Fruit fly (Drosophila melanogaster) whole organism, pupa: Measurements from ENCODE around the gene bves.

Experiments used
- CG32121 ChIP-seq: fragments of 200-800 bp; sonication (Bioruptor generic); IDR thresholded peaks from 2 replicates; pipeline ENCODE4 v1.3.6; 2022; ENCODE audit warnings: missing biosample characterization, missing genetic modification characterization
- CG9948 ChIP-seq: fragments of 200-800 bp; sonication (Bioruptor generic); optimal IDR thresholded peaks from 2 replicates; lab custom pipeline; 2018; ENCODE audit warnings: missing biosample characterization, mild to moderate bottlenecking, missing genetic modification characterization, moderate library complexity
- Ets98B ChIP-seq: fragments of 200-800 bp; sonication (Bioruptor generic); IDR thresholded peaks from 2 replicates; pipeline ENCODE4 v1.3.6; 2022; ENCODE audit warnings: missing biosample characterization, missing genetic modification characterization
- gl ChIP-seq: fragments of 200-800 bp; sonication (Bioruptor generic); optimal IDR thresholded peaks from 2 replicates; lab custom pipeline; 2018; ENCODE audit warnings: missing biosample characterization, mild to moderate bottlenecking, missing genetic modification characterization

DNA sequence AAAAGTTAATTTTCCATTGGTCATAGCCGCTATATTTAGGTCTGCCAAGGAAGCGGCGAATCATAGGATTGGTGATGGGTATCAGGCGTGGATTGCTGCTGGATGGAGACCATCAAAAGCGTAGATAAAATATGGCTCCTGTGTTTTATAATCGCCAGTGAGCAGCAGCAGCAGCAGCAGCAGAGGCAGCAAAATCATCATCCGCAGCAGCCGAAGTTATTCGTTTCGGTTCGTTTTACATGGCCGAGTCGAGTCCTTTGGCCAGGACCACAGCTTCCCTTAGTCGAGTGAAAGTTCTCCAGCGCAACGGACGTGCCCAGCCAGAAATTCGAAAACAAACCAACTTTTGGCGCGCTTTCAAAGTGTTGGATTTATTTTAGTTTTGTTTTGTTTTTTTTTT, 39.8 kb downstream of the bves start, which contains the start of gene stg1:
- no peak for TF ChIP-seq gl
- TF ChIP-seq Ets98B = no peak
- TF ChIP-seq CG9948 (tag; lab: Kevin White, UChicago) = no peak
- no peak for TF ChIP-seq CG32121 (GFP tag; lab: Robert Waterston, UW)
